Worm (Caenorhabditis elegans): ENCODE data around the gene ddo-1.

DNA sequence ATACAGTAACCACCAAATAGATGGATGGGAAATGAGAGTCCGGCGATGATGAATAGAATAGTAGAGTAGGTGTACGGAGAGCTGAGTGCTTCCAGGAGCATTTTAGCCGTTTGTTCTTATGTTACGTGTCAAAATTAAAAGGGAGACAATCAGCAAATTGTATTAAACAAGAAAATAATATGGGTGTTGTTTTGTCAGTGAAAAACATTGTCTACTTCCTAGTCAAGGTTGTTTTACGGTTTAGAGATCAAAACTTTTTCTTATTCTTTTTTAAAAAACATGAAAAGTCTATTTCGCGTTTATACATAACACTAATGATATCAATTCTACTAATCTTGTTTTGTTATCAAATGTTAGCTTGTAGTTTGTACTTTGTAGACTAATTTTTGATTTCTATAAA is 17.0 kb upstream of the ddo-1 start, which contains the start of gene srh-289:
- TF ChIP-seq unc-62 (GFP tag; optimal IDR thresholded peaks at IDR 0.05), result no peak
- TF ChIP-seq B0336.3 (GFP tag; IDR thresholded peaks at IDR 0.05), result no peak
- TF ChIP-seq ama-1 (optimal IDR thresholded peaks at IDR 0.05), result no peak
- TF ChIP-seq ama-1 (GFP tag; optimal IDR thresholded peaks at IDR 0.05), result no peak
- TF ChIP-seq F55B11.4 (tag; optimal IDR thresholded peaks at IDR 0.05; ENCODE audit: borderline replicate concordance, insufficient read depth), result no peak
- no peak for TF ChIP-seq rpc-1 (optimal IDR thresholded peaks at IDR 0.05)
- TF ChIP-seq rpc-1 (tag; optimal IDR thresholded peaks at IDR 0.05), result no peak
- no peak for TF ChIP-seq tbx-9 (tag; optimal IDR thresholded peaks at IDR 0.05; ENCODE audit: borderline replicate concordance)
- TF ChIP-seq F37B4.10 (GFP tag; IDR thresholded peaks at IDR 0.05), result no peak
- TF ChIP-seq rec-8 (tag; optimal IDR thresholded peaks at IDR 0.05), result no peak
- no peak for TF ChIP-seq tlf-1 (GFP tag; optimal IDR thresholded peaks at IDR 0.05)
- TF ChIP-seq snpc-4 (GFP tag; optimal IDR thresholded peaks at IDR 0.05), result no peak
- TF ChIP-seq snpc-4 (tag; optimal IDR thresholded peaks at IDR 0.05), result no peak
- no peak for TF ChIP-seq ceh-91 (GFP tag; IDR thresholded peaks at IDR 0.05)
- TF ChIP-seq dpl-1 (GFP tag; optimal IDR thresholded peaks at IDR 0.05), result no peak
- no peak for TF ChIP-seq lin-26 (GFP tag; IDR thresholded peaks at IDR 0.05)
